Fruit fly (Drosophila melanogaster) S2 (cell line): ENCODE measurements around the gene IntS6.

ENCODE experiments used
- CG8478 ChIP-seq: fragments of >200 bp; optimal IDR thresholded peaks from 2 replicates; lab custom pipeline; 2018
- CTCF ChIP-seq, 2 experiments: fragments of >200 bp; optimal IDR thresholded peaks; 2 replicates each; lab custom pipeline; 2018

dm6 chrX:5791840-5792239 lies 44.8 kb upstream of the IntS6 start, which contains the start of gene CG12239:
- TF ChIP-seq CTCF (optimal IDR thresholded peaks at IDR 0.05; lab: Kevin White, UChicago) (no peak), CG8478 (lab: Kevin White, UChicago) (no peak)
